Worm (Caenorhabditis elegans): ENCODE data around the gene mdh-1.

mdh-1 gene

DNA sequence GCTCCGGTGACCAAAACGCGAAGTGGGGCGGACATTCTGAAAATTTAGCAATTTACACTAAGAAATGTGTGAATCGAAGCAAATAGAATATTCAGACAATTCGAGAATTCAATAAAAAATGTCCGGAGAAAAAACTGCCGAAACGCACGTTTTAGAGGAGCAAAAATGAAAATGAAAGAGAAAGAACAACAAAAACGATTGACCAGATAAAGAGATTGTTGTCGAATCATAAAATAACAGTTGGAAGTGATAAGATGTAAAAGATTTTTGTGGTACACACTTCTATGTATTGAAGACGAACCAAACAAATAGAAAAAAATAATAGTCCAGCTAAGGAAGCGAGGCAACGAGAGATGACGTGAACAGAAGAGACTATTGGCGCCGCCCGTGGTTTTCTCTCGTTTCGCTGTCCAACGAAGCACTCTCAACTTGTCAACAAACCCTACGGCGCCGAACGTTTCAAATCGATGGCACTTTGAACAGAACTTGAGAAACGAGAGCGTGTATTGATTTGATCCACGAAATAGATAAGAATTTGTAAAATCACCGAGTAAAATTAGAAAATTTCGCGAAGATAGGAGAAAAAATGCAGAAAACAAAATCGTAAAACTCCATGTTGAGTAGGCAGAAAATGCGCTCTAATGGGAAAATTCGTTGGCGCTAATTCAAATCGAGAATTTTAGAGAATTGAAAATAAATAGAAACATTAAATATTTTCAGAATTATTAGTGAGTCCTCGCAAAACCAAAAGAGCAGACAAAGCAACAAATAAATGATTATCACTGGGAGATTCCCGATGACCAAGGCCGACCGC is at the start of gene mdh-1:
Gene mdh-1 (minus strand): TSS at position 36 of the 814 bp plus-strand sequence.
- no peak for TF ChIP-seq unc-62 (GFP tag; optimal IDR thresholded peaks at IDR 0.05)

DNA sequence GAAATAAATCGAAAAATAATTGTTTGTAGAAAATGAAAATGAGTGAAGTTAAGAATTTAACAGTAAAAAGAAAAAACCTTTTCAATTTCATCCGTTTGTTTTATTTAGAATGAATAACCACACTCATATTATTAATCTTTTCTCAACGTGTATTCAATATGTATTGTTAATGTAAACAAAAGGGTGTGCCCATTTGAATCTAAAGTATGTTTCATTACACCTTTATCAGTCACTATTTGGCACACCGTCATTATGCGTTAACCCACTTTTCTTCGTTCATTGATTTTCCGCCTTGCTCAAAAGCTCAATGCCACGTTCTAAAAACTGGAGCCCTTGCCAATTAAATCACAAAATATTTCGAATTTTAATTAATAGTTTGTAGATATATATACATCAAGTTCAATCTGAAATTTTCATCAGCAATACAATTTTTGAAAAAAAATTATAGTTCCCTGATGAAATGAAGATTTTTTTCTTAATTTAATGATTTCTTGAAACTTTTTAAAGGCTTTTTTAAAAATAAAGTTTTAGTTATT is 49.6 kb upstream of the mdh-1 start, which contains the start of gene K04A8.1:
Gene K04A8.1 (plus strand): TSS at position 486 of the 536 bp plus-strand sequence.
- no peak for TF ChIP-seq unc-62 (GFP tag; optimal IDR thresholded peaks at IDR 0.05)

DNA sequence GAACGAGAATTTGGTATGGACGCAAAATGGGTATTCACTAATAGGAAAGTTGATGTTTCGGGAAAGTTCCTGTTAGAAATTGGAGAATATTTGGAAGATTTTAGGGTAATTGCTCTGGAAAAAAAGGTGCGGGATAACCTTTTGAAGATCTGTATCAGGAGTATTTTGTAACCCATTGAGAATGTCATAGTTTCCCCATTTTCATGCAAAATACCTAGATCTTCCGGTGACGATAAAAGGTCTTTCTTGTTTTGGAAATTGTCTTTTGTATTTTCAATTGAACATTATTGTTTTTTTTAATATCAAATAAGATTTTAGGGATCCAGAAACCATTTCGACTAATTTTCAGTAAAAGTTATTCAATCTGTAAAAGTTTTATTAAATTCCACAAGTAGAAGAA is 45.3 kb upstream of the mdh-1 start, which contains the start of gene spp-19:
Gene spp-19 (minus strand): TSS at position 101 of the 400 bp plus-strand sequence.
- no peak for TF ChIP-seq unc-62 (GFP tag; optimal IDR thresholded peaks at IDR 0.05)

DNA sequence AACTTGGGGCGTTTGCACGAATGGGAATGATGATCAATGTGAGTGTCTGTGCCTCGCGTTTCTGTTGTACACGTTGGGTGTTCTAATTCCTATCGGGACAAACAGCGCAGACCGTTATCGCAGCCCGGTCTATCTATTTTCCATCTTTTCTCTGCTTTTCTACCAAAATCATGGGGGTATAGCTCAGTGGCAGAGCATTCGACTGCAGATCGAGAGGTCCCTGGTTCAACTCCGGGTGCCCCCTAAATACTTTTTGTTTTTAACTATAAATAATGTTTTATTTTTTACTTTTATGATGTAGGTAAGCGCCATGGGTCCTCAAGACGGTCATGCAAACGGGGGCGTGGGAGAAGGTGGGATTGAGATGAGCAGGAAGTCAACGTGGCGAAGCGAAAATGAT is 43.3 kb upstream of the mdh-1 start:
- TF ChIP-seq unc-62 (GFP tag; optimal IDR thresholded peaks at IDR 0.05), result no peak

DNA sequence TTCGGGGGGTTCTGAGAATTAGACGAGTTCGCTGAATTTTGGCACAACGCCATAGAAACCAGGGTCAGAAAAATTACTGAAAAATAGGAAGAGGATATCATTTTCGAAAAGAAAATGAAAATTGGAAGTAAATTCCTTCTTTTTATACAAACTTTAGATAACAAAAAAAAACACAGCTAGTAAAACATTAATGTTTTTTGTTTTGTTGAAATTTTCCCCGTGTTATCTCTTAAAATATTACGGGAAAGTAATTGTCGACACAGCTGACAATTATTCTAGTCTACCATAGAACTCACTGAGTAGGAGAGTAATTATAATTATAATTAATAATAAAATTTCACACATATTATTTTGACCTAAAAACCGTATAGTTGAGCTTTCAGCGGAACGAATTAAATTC is 42.8 kb upstream of the mdh-1 start, which contains the start of gene spp-26:
Gene spp-26 (minus strand): TSS at position 101 of the 400 bp plus-strand sequence.
- TF ChIP-seq unc-62 (GFP tag; optimal IDR thresholded peaks at IDR 0.05), result no peak

DNA sequence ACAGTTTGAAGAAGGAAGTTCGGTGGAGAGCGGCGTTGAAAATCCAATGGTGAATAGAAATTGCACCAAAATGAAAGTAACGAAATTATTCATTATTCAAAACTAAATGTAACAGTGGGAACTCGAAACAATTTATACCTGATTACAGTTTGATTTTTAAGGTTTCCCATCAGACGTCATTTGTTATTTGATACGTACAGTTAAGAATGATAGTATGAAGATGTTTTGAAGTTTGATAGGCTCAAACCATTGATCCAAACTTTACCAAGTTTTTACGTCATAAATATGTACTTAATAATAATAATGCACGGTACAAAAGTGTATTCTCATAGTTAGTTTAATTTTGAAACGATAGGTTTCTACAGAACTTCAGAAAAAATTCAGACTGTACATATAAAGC is 41.8 kb upstream of the mdh-1 start, which contains the start of gene spp-20:
Gene spp-20 (minus strand): TSS at position 101 of the 400 bp plus-strand sequence.
- no peak for TF ChIP-seq unc-62 (GFP tag; optimal IDR thresholded peaks at IDR 0.05)

DNA sequence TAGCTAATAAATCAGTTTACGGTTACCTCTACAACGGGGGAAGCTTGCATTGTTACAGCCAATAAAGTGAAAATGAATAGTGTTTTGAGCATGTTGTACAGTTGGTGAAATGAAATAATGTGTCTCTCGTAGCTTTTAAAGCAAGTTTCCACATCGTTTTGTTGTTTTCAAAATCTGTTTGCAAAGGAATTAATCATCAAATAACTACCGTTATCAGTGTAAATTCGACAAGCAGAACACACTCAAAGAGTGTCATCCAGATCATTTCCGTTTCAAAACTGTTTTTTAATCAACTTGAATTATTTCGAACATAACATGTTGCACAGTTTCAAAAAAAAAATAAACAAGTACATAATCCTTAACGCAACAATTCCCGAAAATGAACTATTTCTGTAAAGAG is 40.7 kb upstream of the mdh-1 start, which contains the start of gene spp-27:
Gene spp-27 (minus strand): TSS at position 101 of the 400 bp plus-strand sequence.
- no peak for TF ChIP-seq unc-62 (GFP tag; optimal IDR thresholded peaks at IDR 0.05)

DNA sequence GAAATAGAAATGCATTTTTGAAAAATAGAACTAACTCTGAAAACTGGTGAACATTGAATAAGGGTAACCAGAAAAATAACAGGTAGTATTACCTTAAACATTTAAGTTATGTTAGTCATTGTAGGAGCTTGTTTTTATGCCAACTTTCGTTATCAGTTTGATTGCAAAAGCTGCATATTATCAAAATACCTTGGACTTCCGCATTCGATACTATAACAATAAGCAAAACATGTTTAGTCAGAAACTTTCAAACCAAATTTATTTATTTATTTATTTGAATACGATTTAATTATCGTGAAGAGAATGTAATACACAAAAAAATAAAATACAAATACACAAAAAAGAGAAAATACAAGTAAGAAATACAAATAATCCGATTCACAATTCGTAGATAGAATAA is 38.0 kb upstream of the mdh-1 start, which contains the start of gene K04A8.19:
Gene K04A8.19 (minus strand): TSS at position 101 of the 400 bp plus-strand sequence.
- no peak for TF ChIP-seq unc-62 (GFP tag; optimal IDR thresholded peaks at IDR 0.05)

DNA sequence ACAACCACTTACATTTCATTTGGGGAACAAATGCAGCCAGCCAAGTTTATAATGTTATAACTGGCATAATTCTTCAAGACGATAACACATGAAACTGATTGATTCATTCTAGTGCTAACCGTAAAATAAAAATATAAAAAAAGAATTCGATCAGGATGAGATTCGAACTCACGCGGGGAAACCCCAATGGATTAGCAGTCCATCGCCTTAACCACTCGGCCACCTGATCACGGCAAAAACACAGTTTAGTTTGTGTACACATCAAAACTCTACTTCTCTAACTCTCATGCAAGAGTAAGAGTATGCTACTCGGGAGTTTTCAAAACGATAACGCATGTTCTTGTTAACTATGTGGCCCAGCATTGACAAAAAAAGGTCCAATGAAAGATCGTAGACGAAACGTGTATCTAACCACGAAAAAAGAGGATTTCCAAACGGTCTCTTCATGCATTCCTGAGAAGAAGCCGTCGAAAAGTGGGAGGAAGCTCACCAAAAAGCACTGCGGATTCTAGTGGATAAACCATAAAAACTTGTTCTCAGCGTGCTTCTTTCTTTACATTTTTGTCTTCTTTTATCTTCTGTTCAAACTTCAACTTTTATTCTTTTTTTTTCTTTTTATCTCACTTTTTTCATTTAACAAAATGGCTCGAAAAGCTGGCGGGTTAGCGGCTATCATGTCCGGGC is 35.5 kb upstream of the mdh-1 start, which contains the start of gene twk-10:
Gene twk-10 (plus strand): TSS at position 634 of the 684 bp plus-strand sequence.
- TF ChIP-seq unc-62 (GFP tag; optimal IDR thresholded peaks at IDR 0.05), result no peak

DNA sequence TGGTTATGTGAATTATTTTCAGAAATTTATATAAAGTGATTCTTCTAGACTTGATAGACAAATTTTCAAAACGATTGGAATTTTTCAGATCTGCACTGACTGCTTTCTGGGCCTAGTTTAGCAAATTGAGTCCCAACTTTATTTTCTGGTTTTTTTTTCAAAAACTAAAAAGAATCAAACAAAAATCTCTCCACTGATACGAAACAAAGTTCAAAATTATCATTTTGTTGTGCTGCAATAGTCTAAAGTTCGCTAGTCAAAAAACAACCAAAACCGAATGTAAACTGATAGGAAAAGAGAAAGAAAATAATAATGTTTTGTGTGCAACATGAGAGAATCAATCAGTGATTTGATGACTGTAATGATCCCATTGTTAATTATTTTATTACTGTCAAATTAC is 33.5 kb upstream of the mdh-1 start, which contains the start of gene lipl-4:
Gene lipl-4 (plus strand): TSS at position 301 of the 400 bp plus-strand sequence.
- no peak for TF ChIP-seq unc-62 (GFP tag; optimal IDR thresholded peaks at IDR 0.05)

DNA sequence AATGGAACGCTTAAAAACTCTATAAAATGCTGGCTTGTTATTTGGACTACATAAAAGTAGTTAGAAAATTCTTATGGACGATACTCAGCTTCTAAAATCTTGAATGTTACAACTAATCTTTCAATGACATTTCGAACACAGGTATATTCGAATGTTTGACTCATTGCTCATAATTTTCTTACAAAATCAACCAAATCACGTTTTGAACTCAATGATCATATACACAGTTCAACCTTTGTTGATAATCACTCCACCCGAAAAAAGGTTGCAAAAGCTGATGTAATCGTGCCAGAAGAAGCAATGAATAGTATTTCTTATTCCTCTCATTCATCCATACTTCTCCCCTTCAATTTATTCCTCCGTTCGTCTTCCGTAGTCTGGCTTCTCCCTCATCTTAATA is 32.8 kb upstream of the mdh-1 start, which contains the start of gene K04A8.20:
Gene K04A8.20 (plus strand): TSS at position 301 of the 400 bp plus-strand sequence.
- TF ChIP-seq unc-62 (GFP tag; optimal IDR thresholded peaks at IDR 0.05), result no peak

DNA sequence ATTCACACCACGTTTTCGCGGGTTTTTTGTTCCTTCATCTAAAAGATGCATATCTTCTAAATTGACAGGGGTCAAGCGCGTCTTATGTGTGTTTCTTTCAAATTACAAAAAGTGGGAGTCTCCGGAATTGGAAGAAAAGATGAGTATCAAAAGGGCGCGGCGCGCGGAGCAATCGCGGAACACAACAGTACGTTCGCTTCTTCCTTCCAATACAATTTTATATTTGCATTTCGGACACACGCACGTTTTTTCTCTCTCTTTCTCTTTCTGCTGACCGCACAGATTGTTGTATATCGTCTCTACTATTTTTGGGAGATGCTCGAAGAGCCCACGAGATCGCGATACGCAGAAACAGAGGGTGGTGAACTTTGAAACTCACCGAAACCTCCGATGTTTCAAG is 32.0 kb upstream of the mdh-1 start:
- no peak for TF ChIP-seq unc-62 (GFP tag; optimal IDR thresholded peaks at IDR 0.05)

DNA sequence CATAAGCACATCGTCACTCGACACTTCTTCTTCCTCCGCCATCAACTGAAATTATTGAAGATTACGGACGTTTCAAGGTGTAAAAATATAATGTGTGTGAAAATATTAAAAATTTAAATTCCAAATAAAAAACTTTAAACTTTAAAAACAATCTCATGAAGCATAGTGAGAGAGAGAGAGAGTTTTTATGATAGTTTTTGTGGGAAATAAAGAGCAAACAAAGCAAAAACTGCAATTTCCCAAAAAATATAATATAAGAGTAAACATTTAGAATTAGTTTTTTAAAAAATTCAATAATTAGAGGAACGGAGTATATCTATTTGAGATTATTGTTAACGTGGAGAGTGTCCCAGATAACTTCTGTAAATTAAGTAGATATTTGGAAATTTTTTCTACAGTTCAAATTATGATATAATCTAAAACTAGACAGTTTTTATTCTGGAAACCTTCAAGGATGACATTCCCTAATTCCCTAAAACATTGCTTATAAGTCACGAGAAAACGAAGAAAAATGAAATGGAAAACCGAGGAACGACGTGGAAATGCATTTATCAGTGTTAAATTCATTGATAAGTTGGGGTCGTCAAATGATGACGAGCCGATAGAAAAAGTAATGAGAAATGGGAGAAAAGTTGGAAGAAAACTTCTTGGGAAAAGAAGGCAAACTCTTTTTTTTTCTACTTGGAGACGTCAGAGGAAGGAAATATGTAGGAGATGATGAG is 30.3 kb upstream of the mdh-1 start, which contains the start of gene dre-1:
Gene dre-1 (minus strand): TSS at position 51 of the 722 bp plus-strand sequence.
- TF ChIP-seq unc-62 (GFP tag; optimal IDR thresholded peaks at IDR 0.05), result no peak

DNA sequence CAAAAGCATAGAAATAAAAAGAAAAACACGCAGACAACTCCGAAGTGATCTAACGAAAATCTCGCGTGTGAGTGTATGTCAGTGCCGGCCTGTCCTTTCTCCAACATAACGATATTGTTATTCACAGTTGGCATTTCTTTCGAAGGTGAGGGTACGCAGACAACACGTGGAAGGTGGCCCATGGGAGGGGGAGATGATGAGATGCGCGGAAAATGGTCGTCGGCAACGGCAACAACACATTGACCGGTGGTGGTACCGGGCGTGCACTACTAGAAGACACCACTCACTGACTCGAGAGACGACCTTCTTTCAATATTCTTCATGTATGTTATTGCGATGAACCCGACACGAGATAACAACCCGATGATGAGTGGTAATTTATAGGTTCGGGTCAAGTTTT is 28.7 kb upstream of the mdh-1 start:
- no peak for TF ChIP-seq unc-62 (GFP tag; optimal IDR thresholded peaks at IDR 0.05)

DNA sequence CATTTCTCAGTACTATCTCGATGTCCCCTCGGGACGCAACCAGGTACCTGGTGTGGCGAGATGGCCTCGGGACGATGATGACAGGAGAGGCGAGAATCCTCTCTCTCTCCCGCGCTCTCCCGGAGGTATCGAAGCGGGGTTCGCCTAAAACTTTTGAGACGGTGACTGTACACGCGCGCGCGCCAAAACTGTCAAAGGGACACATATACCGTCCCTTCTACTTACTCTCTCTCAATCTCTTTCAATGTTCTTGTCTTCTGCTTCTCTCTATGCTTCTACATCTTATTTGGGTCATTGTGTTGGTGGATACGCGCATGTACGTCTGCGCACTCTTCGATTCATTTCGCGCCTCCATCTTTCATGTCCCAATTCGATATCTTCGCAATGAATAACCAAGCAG is 25.5 kb upstream of the mdh-1 start:
- no peak for TF ChIP-seq unc-62 (GFP tag; optimal IDR thresholded peaks at IDR 0.05)
